Worm (Caenorhabditis elegans): ENCODE data around the gene hlh-3.
A peak's percentile ranks its signal among the peaks of the same experiment; 100 is the strongest.

hlh-3 gene

DNA sequence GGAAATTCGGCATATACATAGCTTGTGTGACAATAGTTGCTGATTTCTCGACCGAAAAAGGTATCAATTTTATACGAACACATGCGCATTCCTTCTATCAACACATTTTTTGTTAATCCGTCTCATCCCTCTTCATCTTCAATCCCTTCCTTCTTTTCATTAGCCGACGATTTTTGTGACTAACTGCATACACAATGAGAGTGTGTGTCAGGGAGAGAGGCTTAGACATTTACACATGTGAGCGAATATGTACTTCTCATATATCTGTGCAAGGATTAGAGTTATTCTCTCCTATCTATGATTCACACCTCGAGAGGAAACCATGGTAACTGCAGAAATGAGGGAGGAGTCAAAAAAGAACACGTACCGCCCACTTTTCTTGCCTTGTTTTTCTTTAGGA lies 43.9 kb downstream of the hlh-3 start:
- TF ChIP-seq nhr-77 (tag; optimal IDR thresholded peaks at IDR 0.05) (no peak), fos-1 (tag; optimal IDR thresholded peaks at IDR 0.05) (peak; percentile 27)

- TF ChIP-seq sem-4 (tag; optimal IDR thresholded peaks at IDR 0.05) (no peak), mdl-1 (tag; optimal IDR thresholded peaks at IDR 0.05) (no peak), mbf-1 (tag; optimal IDR thresholded peaks at IDR 0.05) (no peak), ama-1 (optimal IDR thresholded peaks at IDR 0.05) (no peak), fos-1 (tag; optimal IDR thresholded peaks at IDR 0.05) (no peak), ztf-4 (tag; optimal IDR thresholded peaks at IDR 0.05) (no peak), peb-1 (tag; optimal IDR thresholded peaks at IDR 0.05) (no peak), lin-11 (tag; optimal IDR thresholded peaks at IDR 0.05) (no peak), F13H6.1 (tag; optimal IDR thresholded peaks at IDR 0.05) (no peak), ceh-82 (tag; optimal IDR thresholded peaks at IDR 0.05) (no peak), nhr-12 (tag; optimal IDR thresholded peaks at IDR 0.05) (no peak), ZK546.5 (tag; optimal IDR thresholded peaks at IDR 0.05) (no peak), sma-9 (GFP tag; optimal IDR thresholded peaks at IDR 0.05) (no peak), sma-9 (tag; optimal IDR thresholded peaks at IDR 0.05) (no peak)
Measured at ce11 chrII:9131363-9131762, 45.0 kb downstream of the hlh-3 start, which contains the start of gene C16D2.1. Gene C16D2.1 (plus strand): TSS chrII:9131663.

DNA sequence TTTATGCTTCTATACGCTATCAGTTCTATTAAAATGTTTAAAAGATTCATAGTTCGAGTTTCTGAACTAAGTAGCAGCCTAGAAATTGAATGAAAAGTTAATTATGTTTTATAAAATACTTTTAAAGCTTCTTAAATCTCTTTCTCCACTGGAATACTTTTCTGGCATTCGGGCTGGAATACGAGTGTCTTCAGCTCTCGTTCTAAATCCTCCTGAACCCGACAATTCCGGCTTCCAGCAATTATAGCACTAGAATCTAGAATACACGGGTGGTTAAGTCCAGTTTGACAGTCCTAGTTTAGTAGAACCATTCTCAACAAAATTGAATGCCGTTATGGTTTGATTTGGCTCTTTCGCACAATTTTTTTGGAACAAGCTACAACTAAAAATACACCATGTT lies 45.9 kb downstream of the hlh-3 start:
- TF ChIP-seq nhr-21 (tag; optimal IDR thresholded peaks at IDR 0.05) (no peak), ZK546.5 (tag; optimal IDR thresholded peaks at IDR 0.05) (no peak), alr-1 (tag; optimal IDR thresholded peaks at IDR 0.05) (no peak), nhr-237 (tag; optimal IDR thresholded peaks at IDR 0.05) (no peak), nhr-77 (tag; optimal IDR thresholded peaks at IDR 0.05) (no peak), unc-39 (tag; optimal IDR thresholded peaks at IDR 0.05) (no peak), lin-11 (tag; optimal IDR thresholded peaks at IDR 0.05) (no peak)

- TF ChIP-seq sma-3 (GFP tag; optimal IDR thresholded peaks at IDR 0.05) = no peak
- no peak for TF ChIP-seq blmp-1 (tag; optimal IDR thresholded peaks at IDR 0.05; ENCODE audit: insufficient read depth)
- TF ChIP-seq nhr-10 (tag; optimal IDR thresholded peaks at IDR 0.05) = no peak
- no peak for TF ChIP-seq nhr-237 (tag; optimal IDR thresholded peaks at IDR 0.05)
- no peak for TF ChIP-seq nhr-11 (tag; optimal IDR thresholded peaks at IDR 0.05)
- TF ChIP-seq sma-9 (GFP tag; optimal IDR thresholded peaks at IDR 0.05) = no peak
- no peak for TF ChIP-seq sma-9 (tag; optimal IDR thresholded peaks at IDR 0.05)
- TF ChIP-seq ztf-4 (tag; optimal IDR thresholded peaks at IDR 0.05) = no peak
- TF ChIP-seq nhr-12 (tag; optimal IDR thresholded peaks at IDR 0.05) = no peak
- no peak for TF ChIP-seq ZK546.5 (tag; optimal IDR thresholded peaks at IDR 0.05)
- TF ChIP-seq zag-1 (tag; optimal IDR thresholded peaks at IDR 0.05) = no peak
- no peak for TF ChIP-seq snpc-4 (tag; optimal IDR thresholded peaks at IDR 0.05)
- TF ChIP-seq elt-1 (tag; optimal IDR thresholded peaks at IDR 0.05) = no peak
- no peak for TF ChIP-seq egl-27 (tag; optimal IDR thresholded peaks at IDR 0.05)
- TF ChIP-seq sem-4 (tag; optimal IDR thresholded peaks at IDR 0.05) = no peak
- no peak for TF ChIP-seq gmeb-1 (tag; optimal IDR thresholded peaks at IDR 0.05)
- TF ChIP-seq ama-1 (optimal IDR thresholded peaks at IDR 0.05) = no peak
- no peak for TF ChIP-seq nhr-77 (tag; optimal IDR thresholded peaks at IDR 0.05)
- TF ChIP-seq nhr-21 (tag; optimal IDR thresholded peaks at IDR 0.05) = no peak
Measured at ce11 chrII:9135878-9136277, 49.5 kb downstream of the hlh-3 start, which contains the start of gene nlp-78. Gene nlp-78 (plus strand): TSS chrII:9136178.

All from whole organism, L2 larva.